Fruit fly (Drosophila melanogaster): ENCODE results near the gene CG1146.

The CG1146 gene

DNA sequence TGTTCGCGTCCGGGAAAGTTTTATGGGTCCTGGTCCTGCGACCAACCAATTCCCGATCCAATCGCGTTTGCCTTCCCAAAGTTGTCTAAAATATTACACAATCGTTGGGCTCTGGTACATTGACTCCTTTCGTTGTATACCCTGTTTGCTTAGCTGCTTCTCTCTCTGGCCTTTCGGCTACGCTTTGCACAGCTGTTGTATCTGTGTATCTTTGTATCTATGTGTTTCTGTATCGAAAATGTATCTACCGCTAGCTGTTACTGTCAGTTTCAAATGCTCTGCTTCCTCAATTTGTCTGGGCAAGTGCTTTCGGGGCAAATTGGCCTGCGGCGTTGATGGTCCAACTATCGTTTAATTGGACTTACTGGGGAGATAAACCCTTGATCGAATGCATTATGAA lies 18.9 kb upstream of the CG1146 start (continued):
- TF ChIP-seq rib (GFP tag; IDR thresholded peaks at IDR 0.05) (no peak), tup (GFP tag; optimal IDR thresholded peaks at IDR 0.05) (no peak), Vsx1 (GFP tag; optimal IDR thresholded peaks at IDR 0.05) (peak; percentile 22), mirr (GFP tag; optimal IDR thresholded peaks at IDR 0.05) (peak; percentile 19), caup (GFP tag; optimal IDR thresholded peaks at IDR 0.05; ENCODE audit: severe bottlenecking) (peak; percentile 30), CG18262 (tag; optimal IDR thresholded peaks at IDR 0.05) (no peak), Med (GFP tag) (peak; percentile 74), CG18011 (GFP tag; optimal IDR thresholded peaks at IDR 0.05) (no peak), Doc2 (GFP tag; IDR thresholded peaks at IDR 0.05) (no peak), hth (optimal IDR thresholded peaks at IDR 0.05) (no peak), nau (GFP tag; optimal IDR thresholded peaks at IDR 0.05) (peak; percentile 41), CG18599 (GFP tag; optimal IDR thresholded peaks at IDR 0.05) (peak; percentile 53), kah (GFP tag; optimal IDR thresholded peaks at IDR 0.05) (no peak), CG2678 (tag; optimal IDR thresholded peaks at IDR 0.05) (peak; percentile 30), Sry-β (GFP tag; optimal IDR thresholded peaks at IDR 0.05) (no peak), grn (GFP tag; optimal IDR thresholded peaks at IDR 0.05) (no peak), wek (GFP tag; optimal IDR thresholded peaks at IDR 0.05) (peak; percentile 38), CG10267 (tag; optimal IDR thresholded peaks at IDR 0.05) (no peak), MTF-1 (GFP tag; optimal IDR thresholded peaks at IDR 0.05; ENCODE audit: borderline replicate concordance) (peak; percentile 3), CG13775 (GFP tag; optimal IDR thresholded peaks at IDR 0.05) (no peak), CG1603 (tag; optimal IDR thresholded peaks at IDR 0.05) (no peak), ase (GFP tag; IDR thresholded peaks at IDR 0.05) (no peak), CG18619 (GFP tag; optimal IDR thresholded peaks at IDR 0.05) (no peak), otp (GFP tag; IDR thresholded peaks at IDR 0.05) (no peak), gcm2 (GFP tag; optimal IDR thresholded peaks at IDR 0.05) (no peak), Ets65A (GFP tag) (peak; percentile 88), kni (GFP tag; optimal IDR thresholded peaks at IDR 0.05) (peak; percentile 24), sens (GFP tag) (peak; percentile 28), CG13894 (tag; optimal IDR thresholded peaks at IDR 0.05) (no peak), CG15601 (tag; optimal IDR thresholded peaks at IDR 0.05) (peak; percentile 8), jumu (GFP tag; optimal IDR thresholded peaks at IDR 0.05) (no peak), Hsf (GFP tag; optimal IDR thresholded peaks at IDR 0.05) (no peak), CG11695 (GFP tag; IDR thresholded peaks at IDR 0.05) (no peak), hkb (optimal IDR thresholded peaks at IDR 0.05) (no peak), hkb (GFP tag; IDR thresholded peaks at IDR 0.05) (peak; percentile 27; the same call in 1 of the 2 replicates), Asciz (GFP tag; optimal IDR thresholded peaks at IDR 0.05) (peak; percentile 28), CG1792 (GFP tag; optimal IDR thresholded peaks at IDR 0.05) (no peak), HHEX (GFP tag; optimal IDR thresholded peaks at IDR 0.05) (peak; percentile 49), CG10654 (GFP tag; optimal IDR thresholded peaks at IDR 0.05) (no peak), Six4 (GFP tag; optimal IDR thresholded peaks at IDR 0.05) (no peak)

DNA sequence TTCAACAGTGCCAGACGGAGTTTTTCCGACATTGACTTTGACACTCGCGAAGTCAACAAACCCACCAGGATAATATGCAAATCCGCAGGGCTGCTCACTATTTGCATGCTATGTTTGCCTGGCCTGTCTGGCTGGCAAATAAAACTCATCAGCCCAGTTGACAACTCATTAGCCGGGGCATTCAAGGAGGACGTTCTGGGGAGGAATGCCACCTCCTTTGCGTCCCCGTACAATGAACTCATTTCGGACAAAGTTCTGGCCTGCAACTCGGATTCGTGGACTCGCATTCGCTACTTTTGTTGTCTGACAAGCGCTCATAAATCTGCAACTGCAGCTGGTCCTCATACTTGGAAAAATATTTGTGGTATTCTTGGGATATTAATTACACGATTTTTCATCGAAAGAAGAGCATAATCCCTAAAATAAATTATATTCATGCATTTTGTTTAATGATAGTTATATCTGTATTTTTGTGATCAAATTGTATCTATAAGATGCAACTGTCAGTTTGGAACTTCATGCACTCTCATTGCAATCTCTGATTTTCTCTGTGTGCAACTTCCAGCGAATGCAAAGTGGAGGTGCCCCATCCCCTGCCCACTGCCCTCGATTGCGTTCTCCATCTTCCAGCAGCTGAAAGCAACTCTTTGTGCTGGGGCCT lies 17.7 kb upstream of the CG1146 start:
- TF ChIP-seq bsh (GFP tag; optimal IDR thresholded peaks at IDR 0.05) (peak in 1 of 2 experiments; percentile 64), Hr3 (GFP tag; optimal IDR thresholded peaks at IDR 0.05) (no peak), da (GFP tag; optimal IDR thresholded peaks at IDR 0.05) (no peak), az2 (GFP tag; optimal IDR thresholded peaks at IDR 0.05) (no peak), nom (GFP tag; optimal IDR thresholded peaks at IDR 0.05) (peak; percentile 58), Drgx (GFP tag; IDR thresholded peaks at IDR 0.05) (peak; percentile 62)
